Worm (Caenorhabditis elegans): ENCODE measurements around the gene ent-5.

- TF ChIP-seq ahr-1 (tag; optimal IDR thresholded peaks at IDR 0.05) (no peak), ama-1 (optimal IDR thresholded peaks at IDR 0.05) (no peak), unc-3 (GFP tag; conservative IDR thresholded peaks at IDR 0.05) (no peak), unc-3 (tag; optimal IDR thresholded peaks at IDR 0.05) (no peak), pros-1 (tag; optimal IDR thresholded peaks at IDR 0.05) (no peak), pha-4 (tag; optimal IDR thresholded peaks at IDR 0.05) (no peak), lim-6 (tag; optimal IDR thresholded peaks at IDR 0.05) (no peak), ceh-22 (tag; optimal IDR thresholded peaks at IDR 0.05) (no peak), ceh-48 (tag; optimal IDR thresholded peaks at IDR 0.05) (no peak), pag-3 (tag; optimal IDR thresholded peaks at IDR 0.05; ENCODE audit: borderline replicate concordance) (no peak), pqm-1 (tag; optimal IDR thresholded peaks at IDR 0.05) (no peak)
Observed at ce11 chrX:4657577-4657976, 8.6 kb upstream of the ent-5 start.
